Worm (Caenorhabditis elegans) whole organism, L4 larva: ENCODE measurements around the gene pho-14.

Experiments
- F49E8.2 ChIP-seq: sonication (generic microtip); optimal IDR thresholded peaks from 2 replicates; lab custom pipeline; 2016; ENCODE audit warnings: missing compliant biosample characterization, mild to moderate bottlenecking, missing genetic modification characterization, borderline replicate concordance
- daf-8 ChIP-seq: fragments of 200-800 bp; sonication (Bioruptor generic); IDR thresholded peaks from 2 replicates; pipeline ENCODE4 v1.3.6; 2022; ENCODE audit warnings: missing genetic modification characterization, missing compliant biosample characterization
- fkh-10 ChIP-seq: fragments of 150-350 bp; optimal IDR thresholded peaks from 2 replicates; lab custom pipeline; 2014; ENCODE audit warnings: missing biosample characterization, missing genetic modification reagents, missing genetic modification characterization
- lir-3 ChIP-seq: sonication (generic microtip); optimal IDR thresholded peaks from 2 replicates; lab custom pipeline; 2016; ENCODE audit warnings: mild to moderate bottlenecking, missing genetic modification characterization, missing compliant biosample characterization
- madf-9 ChIP-seq: fragments of 200-800 bp; sonication (Bioruptor generic); conservative IDR thresholded peaks from 2 replicates; pipeline ENCODE4 v1.3.6; 2022; ENCODE audit warnings: missing genetic modification reagents, missing genetic modification characterization, missing compliant biosample characterization
- nhr-11 ChIP-seq: fragments of 150-350 bp; optimal IDR thresholded peaks from 2 replicates; lab custom pipeline; 2014; ENCODE audit warnings: missing biosample characterization, missing genetic modification characterization
- nhr-237 ChIP-seq: sonication (generic microtip); optimal IDR thresholded peaks from 2 replicates; lab custom pipeline; 2017; ENCODE audit warnings: missing biosample characterization, missing genetic modification characterization
- nhr-25 ChIP-seq: sonication (generic microtip); optimal IDR thresholded peaks from 2 replicates; lab custom pipeline; 2017; ENCODE audit warnings: missing genetic modification characterization, mild to moderate bottlenecking, missing compliant biosample characterization, antibody characterized with exemption, moderate library complexity, borderline replicate concordance; ENCODE audit not compliant: insufficient read depth
- nhr-77 ChIP-seq: fragments of 150-350 bp; optimal IDR thresholded peaks from 2 replicates; lab custom pipeline; 2014; ENCODE audit warnings: missing biosample characterization, missing genetic modification characterization
- pha-4 ChIP-seq, 2 experiments: fragments of 150-350 bp in 1 of 2; fragments of 200-800 bp in 1 of 2; sonication (Bioruptor generic) in 1 of 2; IDR thresholded peaks in 1 of 2; optimal IDR thresholded peaks in 1 of 2; 2 replicates each; pipeline versions ENCODE4 v1.3.6 to Lab custom; 2014 to 2022; ENCODE audit warnings: missing genetic modification characterization in 2 of 2, missing genetic modification reagents in 2 of 2, missing biosample characterization in 1 of 2, missing compliant biosample characterization in 1 of 2
- tra-1 ChIP-seq: fragments of 200-800 bp; sonication (Bioruptor generic); IDR thresholded peaks from 2 replicates; pipeline ENCODE4 v1.3.6; 2022; ENCODE audit warnings: missing genetic modification reagents, missing genetic modification characterization, missing compliant biosample characterization
- unc-62 ChIP-seq, 3 experiments: fragments of 150-350 bp in 1 of 3; sonication (generic microtip); optimal IDR thresholded peaks in 2 of 3; peaks in 1 of 3; 1 replicate in 1 of 3; 2 replicates in 2 of 3; lab custom pipeline; 2014 to 2017; ENCODE audit warnings: missing biosample characterization in 3 of 3, missing genetic modification characterization in 3 of 3, missing genetic modification reagents in 3 of 3, missing genotype in 1 of 3

ce11 chrII:1102209-1102608, 1.6 kb upstream of the pho-14 start:
- TF ChIP-seq unc-62 (GFP tag; optimal IDR thresholded peaks at IDR 0.05 in 1 of 2; lab: Kevin White, UChicago) (no peak), unc-62 (tag; optimal IDR thresholded peaks at IDR 0.05; lab: Kevin White, UChicago) (no peak), daf-8 (GFP tag; lab: Robert Waterston, UW) (no peak), F49E8.2 (tag; lab: Kevin White, UChicago) (no peak), nhr-237 (no peak), fkh-10 (GFP tag; lab: Kevin White, UChicago) (no peak), madf-9 (GFP tag; lab: Robert Waterston, UW) (no peak), nhr-11 (no peak), nhr-25 (tag; lab: Kevin White, UChicago) (no peak), nhr-77 (tag; lab: Kevin White, UChicago) (no peak), lir-3 (no peak), tra-1 (no peak), pha-4 (GFP tag; IDR thresholded peaks at IDR 0.05; lab: Robert Waterston, UW) (no peak), pha-4 (tag; optimal IDR thresholded peaks at IDR 0.05; lab: Kevin White, UChicago) (no peak)
